Worm (Caenorhabditis elegans) whole organism, L3 larva: ENCODE results near the gene T09F3.4.

Experiments used
- R02D3.7 ChIP-seq: fragments of 150-350 bp; optimal IDR thresholded peaks from 2 replicates; lab custom pipeline; 2014; ENCODE audit warnings: missing biosample characterization, missing genetic modification characterization
- ZK546.5 ChIP-seq: sonication (generic microtip); optimal IDR thresholded peaks from 2 replicates; lab custom pipeline; 2017; ENCODE audit warnings: missing biosample characterization, missing genetic modification characterization
- aly-2 ChIP-seq: fragments of 150-350 bp; optimal IDR thresholded peaks from 2 replicates; lab custom pipeline; 2014; ENCODE audit warnings: missing biosample characterization, missing genetic modification characterization
- ama-1 ChIP-seq: fragments of 150-350 bp; optimal IDR thresholded peaks from 2 replicates; lab custom pipeline; 2018
- ceh-16 ChIP-seq: sonication (generic microtip); optimal IDR thresholded peaks from 2 replicates; lab custom pipeline; 2017; ENCODE audit warnings: missing biosample characterization, missing genetic modification characterization
- ceh-28 ChIP-seq: fragments of 150-350 bp; optimal IDR thresholded peaks from 2 replicates; lab custom pipeline; 2014; ENCODE audit warnings: missing biosample characterization, missing genetic modification reagents, missing genetic modification characterization
- ceh-82 ChIP-seq: fragments of 150-350 bp; optimal IDR thresholded peaks from 2 replicates; lab custom pipeline; 2014; ENCODE audit warnings: missing biosample characterization, missing genetic modification characterization
- ceh-9 ChIP-seq: sonication (generic microtip); optimal IDR thresholded peaks from 2 replicates; lab custom pipeline; 2018; ENCODE audit warnings: missing biosample characterization, missing genetic modification characterization
- daf-12 ChIP-seq: fragments of 150-350 bp; optimal IDR thresholded peaks from 2 replicates; lab custom pipeline; 2014; ENCODE audit warnings: missing biosample characterization, missing genetic modification reagents, missing genetic modification characterization
- egl-27 ChIP-seq: sonication (generic microtip); optimal IDR thresholded peaks from 4 replicates; lab custom pipeline; 2017; ENCODE audit warnings: missing biosample characterization, missing genetic modification reagents, missing genetic modification characterization
- egl-5 ChIP-seq: fragments of 150-350 bp; optimal IDR thresholded peaks from 2 replicates; lab custom pipeline; 2017; ENCODE audit warnings: missing biosample characterization, missing genetic modification reagents, missing genetic modification characterization, inconsistent platforms
- elt-1 ChIP-seq: fragments of 150-350 bp; optimal IDR thresholded peaks from 2 replicates; lab custom pipeline; 2014; ENCODE audit warnings: missing biosample characterization, missing genetic modification characterization
- elt-2 ChIP-seq: sonication (generic microtip); optimal IDR thresholded peaks from 2 replicates; lab custom pipeline; 2016; ENCODE audit warnings: missing genetic modification reagents, mild to moderate bottlenecking, missing genetic modification characterization, missing compliant biosample characterization
- elt-3 ChIP-seq, 3 experiments: fragments of 150-350 bp in 1 of 3; sonication (generic microtip) in 2 of 3; optimal IDR thresholded peaks; 2 replicates in 2 of 3; 4 replicates in 1 of 3; lab custom pipeline; 2014 to 2017; ENCODE audit warnings: missing biosample characterization in 3 of 3, missing genetic modification characterization in 3 of 3
- eor-1 ChIP-seq, 2 experiments: fragments of 150-350 bp; optimal IDR thresholded peaks; 2 replicates each; lab custom pipeline; 2014 to 2018; ENCODE audit warnings: missing biosample characterization in 2 of 2, missing genetic modification characterization in 2 of 2
- fkh-10 ChIP-seq: sonication (generic microtip); optimal IDR thresholded peaks from 2 replicates; lab custom pipeline; 2017; ENCODE audit warnings: missing biosample characterization, missing genetic modification reagents, missing genetic modification characterization
- fkh-2 ChIP-seq: fragments of 150-350 bp; optimal IDR thresholded peaks from 2 replicates; lab custom pipeline; 2014; ENCODE audit warnings: missing biosample characterization, missing genetic modification reagents, missing genetic modification characterization
- fos-1 ChIP-seq: fragments of 150-350 bp; optimal IDR thresholded peaks from 2 replicates; lab custom pipeline; 2014; ENCODE audit warnings: missing biosample characterization, missing genetic modification characterization
- jun-1 ChIP-seq: fragments of 150-350 bp; optimal IDR thresholded peaks from 2 replicates; lab custom pipeline; 2014; ENCODE audit warnings: missing biosample characterization, missing genetic modification reagents, missing genetic modification characterization
- lin-15B ChIP-seq: fragments of 150-350 bp; optimal IDR thresholded peaks from 2 replicates; lab custom pipeline; 2014; ENCODE audit warnings: missing biosample characterization, missing genetic modification characterization
- lin-39 ChIP-seq: fragments of 150-350 bp; optimal IDR thresholded peaks from 2 replicates; lab custom pipeline; 2018; ENCODE audit warnings: missing biosample characterization, missing genetic modification reagents, missing genetic modification characterization
- lsy-12 ChIP-seq: sonication (generic microtip); optimal IDR thresholded peaks from 2 replicates; lab custom pipeline; 2016; ENCODE audit warnings: mild to moderate bottlenecking, missing genetic modification characterization, missing compliant biosample characterization
- mdl-1 ChIP-seq: fragments of 150-350 bp; optimal IDR thresholded peaks from 2 replicates; lab custom pipeline; 2014; ENCODE audit warnings: missing biosample characterization, missing genetic modification characterization
- mml-1 ChIP-seq: fragments of 150-350 bp; sonication (generic microtip); optimal IDR thresholded peaks from 3 replicates; lab custom pipeline; 2014; ENCODE audit warnings: missing biosample characterization, missing genetic modification characterization
- nfya-1 ChIP-seq: sonication (generic microtip); optimal IDR thresholded peaks from 2 replicates; lab custom pipeline; 2017; ENCODE audit warnings: missing genetic modification characterization, mild to moderate bottlenecking, missing compliant biosample characterization, antibody characterized with exemption, moderate library complexity; ENCODE audit not compliant: insufficient read depth
- nhr-11 ChIP-seq: fragments of 150-350 bp; optimal IDR thresholded peaks from 2 replicates; lab custom pipeline; 2014; ENCODE audit warnings: missing biosample characterization, missing genetic modification characterization
- nhr-12 ChIP-seq: fragments of 150-350 bp; optimal IDR thresholded peaks from 2 replicates; lab custom pipeline; 2014; ENCODE audit warnings: missing biosample characterization, missing genetic modification characterization
- nhr-23 ChIP-seq: fragments of 150-350 bp; optimal IDR thresholded peaks from 2 replicates; lab custom pipeline; 2014; ENCODE audit warnings: missing biosample characterization, missing genetic modification reagents, missing genetic modification characterization
- nhr-237 ChIP-seq: fragments of 150-350 bp; optimal IDR thresholded peaks from 2 replicates; lab custom pipeline; 2014; ENCODE audit warnings: missing biosample characterization, missing genetic modification characterization
- nhr-25 ChIP-seq: sonication (generic microtip); optimal IDR thresholded peaks from 2 replicates; lab custom pipeline; 2017; ENCODE audit warnings: missing biosample characterization, missing genetic modification characterization
- nhr-28 ChIP-seq: fragments of 150-350 bp; optimal IDR thresholded peaks from 2 replicates; lab custom pipeline; 2014; ENCODE audit warnings: missing biosample characterization, missing genetic modification characterization
- nhr-43 ChIP-seq: sonication (generic microtip); optimal IDR thresholded peaks from 2 replicates; lab custom pipeline; 2016; ENCODE audit warnings: mild to moderate bottlenecking, missing genetic modification characterization, missing compliant biosample characterization; ENCODE audit not compliant: poor library complexity, severe bottlenecking
- nhr-67 ChIP-seq: fragments of 150-350 bp; optimal IDR thresholded peaks from 2 replicates; lab custom pipeline; 2014; ENCODE audit warnings: missing biosample characterization, missing genetic modification characterization
- nhr-76 ChIP-seq: fragments of 150-350 bp; sonication (generic microtip); optimal IDR thresholded peaks from 5 replicates; lab custom pipeline; 2014; ENCODE audit warnings: missing biosample characterization, missing genetic modification characterization
- nhr-77 ChIP-seq: fragments of 150-350 bp; optimal IDR thresholded peaks from 2 replicates; lab custom pipeline; 2014; ENCODE audit warnings: missing biosample characterization, missing genetic modification characterization
- pha-4 ChIP-seq: fragments of 150-350 bp; optimal IDR thresholded peaks from 2 replicates; lab custom pipeline; 2014; ENCODE audit warnings: missing biosample characterization, missing genetic modification reagents, missing genetic modification characterization
- pqm-1 ChIP-seq: fragments of 150-350 bp; optimal IDR thresholded peaks from 2 replicates; lab custom pipeline; 2017; ENCODE audit warnings: missing biosample characterization, missing genetic modification characterization, inconsistent platforms
- sea-2 ChIP-seq: fragments of 150-350 bp; sonication (generic microtip); optimal IDR thresholded peaks from 4 replicates; lab custom pipeline; 2014; ENCODE audit warnings: missing biosample characterization, missing genetic modification reagents, missing genetic modification characterization
- skn-1 ChIP-seq: fragments of 150-350 bp; optimal IDR thresholded peaks from 2 replicates; lab custom pipeline; 2014; ENCODE audit warnings: missing biosample characterization, missing genetic modification characterization
- snpc-4 ChIP-seq: fragments of 150-350 bp; optimal IDR thresholded peaks from 2 replicates; lab custom pipeline; 2014; ENCODE audit warnings: missing biosample characterization, missing genetic modification characterization
- tbx-2 ChIP-seq: sonication (generic microtip); optimal IDR thresholded peaks from 2 replicates; lab custom pipeline; 2016; ENCODE audit warnings: mild to moderate bottlenecking, missing genetic modification characterization, missing compliant biosample characterization
- unc-39 ChIP-seq: sonication (generic microtip); optimal IDR thresholded peaks from 4 replicates; lab custom pipeline; 2017; ENCODE audit warnings: missing biosample characterization, missing genetic modification characterization
- unc-62 ChIP-seq: fragments of 150-350 bp; sonication (generic microtip); optimal IDR thresholded peaks from 4 replicates; lab custom pipeline; 2014; ENCODE audit warnings: missing biosample characterization, missing genetic modification reagents, missing genetic modification characterization
- zag-1 ChIP-seq: fragments of 150-350 bp; optimal IDR thresholded peaks from 2 replicates; lab custom pipeline; 2014; ENCODE audit warnings: missing biosample characterization, missing genetic modification characterization
- ztf-11 ChIP-seq: fragments of 150-350 bp; optimal IDR thresholded peaks from 2 replicates; lab custom pipeline; 2014; ENCODE audit warnings: missing biosample characterization, missing genetic modification characterization
- ztf-4 ChIP-seq: fragments of 150-350 bp; optimal IDR thresholded peaks from 2 replicates; lab custom pipeline; 2014; ENCODE audit warnings: missing biosample characterization, missing genetic modification characterization

The T09F3.4 gene

ce11 chrII:10446300-10446699 is 50.8 kb downstream of the T09F3.4 start:
- TF ChIP-seq sea-2 (GFP tag; lab: Kevin White, UChicago) (no peak), lin-15B (tag; lab: Kevin White, UChicago) (no peak), nfya-1 (tag; lab: Kevin White, UChicago) (peak; percentile 15), unc-62 (GFP tag; lab: Kevin White, UChicago) (no peak), nhr-28 (no peak), pha-4 (tag; lab: Kevin White, UChicago) (peak; percentile 8), ceh-16 (no peak), elt-3 (tag; optimal IDR thresholded peaks at IDR 0.05; lab: Kevin White, UChicago) (no peak), fos-1 (tag; lab: Kevin White, UChicago) (no peak), elt-1 (tag; lab: Kevin White, UChicago) (peak; percentile 48), fkh-10 (no peak), ama-1 (no peak), nhr-11 (no peak), zag-1 (tag; lab: Kevin White, UChicago) (no peak), ceh-82 (no peak), nhr-237 (tag; lab: Kevin White, UChicago) (no peak), jun-1 (tag; lab: Kevin White, UChicago) (peak; percentile 43), egl-5 (tag; lab: Kevin White, UChicago) (no peak), nhr-67 (tag; lab: Kevin White, UChicago) (no peak), mml-1 (tag; lab: Kevin White, UChicago) (no peak), skn-1 (no peak), lin-39 (tag; lab: Kevin White, UChicago) (no peak), elt-2 (tag; lab: Kevin White, UChicago) (peak; percentile 68), nhr-12 (tag; lab: Kevin White, UChicago) (no peak), ztf-4 (tag; lab: Kevin White, UChicago) (no peak), daf-12 (no peak), nhr-43 (peak; percentile 10), ZK546.5 (tag; lab: Kevin White, UChicago) (no peak), ceh-9 (tag; lab: Kevin White, UChicago) (no peak), ztf-11 (tag; lab: Kevin White, UChicago) (no peak), ceh-28 (tag; lab: Kevin White, UChicago) (no peak), unc-39 (tag; lab: Kevin White, UChicago) (no peak), lsy-12 (tag; lab: Kevin White, UChicago) (no peak), tbx-2 (no peak), nhr-77 (tag; lab: Kevin White, UChicago) (no peak), eor-1 (tag; optimal IDR thresholded peaks at IDR 0.05; lab: Kevin White, UChicago) (no peak), R02D3.7 (tag; lab: Kevin White, UChicago) (no peak), mdl-1 (tag; lab: Kevin White, UChicago) (no peak), aly-2 (tag; lab: Kevin White, UChicago) (no peak), nhr-23 (tag; lab: Kevin White, UChicago) (peak; percentile 26), nhr-25 (tag; lab: Kevin White, UChicago) (no peak), egl-27 (tag; lab: Kevin White, UChicago) (no peak), pqm-1 (tag; lab: Kevin White, UChicago) (peak; percentile 58), snpc-4 (tag; lab: Kevin White, UChicago) (peak; percentile 12), nhr-76 (tag; lab: Kevin White, UChicago) (no peak), fkh-2 (no peak)
